Worm (Caenorhabditis elegans) whole organism, L3 larva: ENCODE data around the gene C23H3.5.

ENCODE experiments used
- R02D3.7 ChIP-seq: fragments of 150-350 bp; optimal IDR thresholded peaks from 2 replicates; lab custom pipeline; 2014; ENCODE audit warnings: missing biosample characterization, missing genetic modification characterization
- ZK546.5 ChIP-seq: sonication (generic microtip); optimal IDR thresholded peaks from 2 replicates; lab custom pipeline; 2017; ENCODE audit warnings: missing biosample characterization, missing genetic modification characterization
- aly-2 ChIP-seq: fragments of 150-350 bp; optimal IDR thresholded peaks from 2 replicates; lab custom pipeline; 2014; ENCODE audit warnings: missing biosample characterization, missing genetic modification characterization
- ama-1 ChIP-seq: fragments of 150-350 bp; optimal IDR thresholded peaks from 2 replicates; lab custom pipeline; 2018
- ceh-16 ChIP-seq: sonication (generic microtip); optimal IDR thresholded peaks from 2 replicates; lab custom pipeline; 2017; ENCODE audit warnings: missing biosample characterization, missing genetic modification characterization
- ceh-28 ChIP-seq: fragments of 150-350 bp; optimal IDR thresholded peaks from 2 replicates; lab custom pipeline; 2014; ENCODE audit warnings: missing biosample characterization, missing genetic modification reagents, missing genetic modification characterization
- ceh-82 ChIP-seq: fragments of 150-350 bp; optimal IDR thresholded peaks from 2 replicates; lab custom pipeline; 2014; ENCODE audit warnings: missing biosample characterization, missing genetic modification characterization
- ceh-9 ChIP-seq: sonication (generic microtip); optimal IDR thresholded peaks from 2 replicates; lab custom pipeline; 2018; ENCODE audit warnings: missing biosample characterization, missing genetic modification characterization
- daf-12 ChIP-seq: fragments of 150-350 bp; optimal IDR thresholded peaks from 2 replicates; lab custom pipeline; 2014; ENCODE audit warnings: missing biosample characterization, missing genetic modification reagents, missing genetic modification characterization
- egl-27 ChIP-seq: sonication (generic microtip); optimal IDR thresholded peaks from 4 replicates; lab custom pipeline; 2017; ENCODE audit warnings: missing biosample characterization, missing genetic modification reagents, missing genetic modification characterization
- egl-5 ChIP-seq: fragments of 150-350 bp; optimal IDR thresholded peaks from 2 replicates; lab custom pipeline; 2017; ENCODE audit warnings: missing biosample characterization, missing genetic modification reagents, missing genetic modification characterization, inconsistent platforms
- elt-1 ChIP-seq: fragments of 150-350 bp; optimal IDR thresholded peaks from 2 replicates; lab custom pipeline; 2014; ENCODE audit warnings: missing biosample characterization, missing genetic modification characterization
- elt-2 ChIP-seq: sonication (generic microtip); optimal IDR thresholded peaks from 2 replicates; lab custom pipeline; 2016; ENCODE audit warnings: missing genetic modification reagents, mild to moderate bottlenecking, missing genetic modification characterization, missing compliant biosample characterization
- elt-3 ChIP-seq, 3 experiments: fragments of 150-350 bp in 1 of 3; sonication (generic microtip) in 2 of 3; optimal IDR thresholded peaks; 2 replicates in 2 of 3; 4 replicates in 1 of 3; lab custom pipeline; 2014 to 2017; ENCODE audit warnings: missing biosample characterization in 3 of 3, missing genetic modification characterization in 3 of 3
- eor-1 ChIP-seq, 2 experiments: fragments of 150-350 bp; optimal IDR thresholded peaks; 2 replicates each; lab custom pipeline; 2014 to 2018; ENCODE audit warnings: missing biosample characterization in 2 of 2, missing genetic modification characterization in 2 of 2
- fkh-10 ChIP-seq: sonication (generic microtip); optimal IDR thresholded peaks from 2 replicates; lab custom pipeline; 2017; ENCODE audit warnings: missing biosample characterization, missing genetic modification reagents, missing genetic modification characterization
- fkh-2 ChIP-seq: fragments of 150-350 bp; optimal IDR thresholded peaks from 2 replicates; lab custom pipeline; 2014; ENCODE audit warnings: missing biosample characterization, missing genetic modification reagents, missing genetic modification characterization
- fos-1 ChIP-seq: fragments of 150-350 bp; optimal IDR thresholded peaks from 2 replicates; lab custom pipeline; 2014; ENCODE audit warnings: missing biosample characterization, missing genetic modification characterization
- hmg-11 ChIP-seq: sonication (generic microtip); optimal IDR thresholded peaks from 2 replicates; lab custom pipeline; 2016; ENCODE audit warnings: missing genetic modification characterization, missing compliant biosample characterization
- jun-1 ChIP-seq: fragments of 150-350 bp; optimal IDR thresholded peaks from 2 replicates; lab custom pipeline; 2014; ENCODE audit warnings: missing biosample characterization, missing genetic modification reagents, missing genetic modification characterization
- lin-15B ChIP-seq: fragments of 150-350 bp; optimal IDR thresholded peaks from 2 replicates; lab custom pipeline; 2014; ENCODE audit warnings: missing biosample characterization, missing genetic modification characterization
- lin-39 ChIP-seq: fragments of 150-350 bp; optimal IDR thresholded peaks from 2 replicates; lab custom pipeline; 2018; ENCODE audit warnings: missing biosample characterization, missing genetic modification reagents, missing genetic modification characterization
- lsy-12 ChIP-seq: sonication (generic microtip); optimal IDR thresholded peaks from 2 replicates; lab custom pipeline; 2016; ENCODE audit warnings: mild to moderate bottlenecking, missing genetic modification characterization, missing compliant biosample characterization
- mdl-1 ChIP-seq: fragments of 150-350 bp; optimal IDR thresholded peaks from 2 replicates; lab custom pipeline; 2014; ENCODE audit warnings: missing biosample characterization, missing genetic modification characterization
- mml-1 ChIP-seq: fragments of 150-350 bp; sonication (generic microtip); optimal IDR thresholded peaks from 3 replicates; lab custom pipeline; 2014; ENCODE audit warnings: missing biosample characterization, missing genetic modification characterization
- nfya-1 ChIP-seq: sonication (generic microtip); optimal IDR thresholded peaks from 2 replicates; lab custom pipeline; 2017; ENCODE audit warnings: missing genetic modification characterization, mild to moderate bottlenecking, missing compliant biosample characterization, antibody characterized with exemption, moderate library complexity; ENCODE audit not compliant: insufficient read depth
- nhr-11 ChIP-seq: fragments of 150-350 bp; optimal IDR thresholded peaks from 2 replicates; lab custom pipeline; 2014; ENCODE audit warnings: missing biosample characterization, missing genetic modification characterization
- nhr-12 ChIP-seq: fragments of 150-350 bp; optimal IDR thresholded peaks from 2 replicates; lab custom pipeline; 2014; ENCODE audit warnings: missing biosample characterization, missing genetic modification characterization
- nhr-23 ChIP-seq: fragments of 150-350 bp; optimal IDR thresholded peaks from 2 replicates; lab custom pipeline; 2014; ENCODE audit warnings: missing biosample characterization, missing genetic modification reagents, missing genetic modification characterization
- nhr-237 ChIP-seq: fragments of 150-350 bp; optimal IDR thresholded peaks from 2 replicates; lab custom pipeline; 2014; ENCODE audit warnings: missing biosample characterization, missing genetic modification characterization
- nhr-25 ChIP-seq: sonication (generic microtip); optimal IDR thresholded peaks from 2 replicates; lab custom pipeline; 2017; ENCODE audit warnings: missing biosample characterization, missing genetic modification characterization
- nhr-28 ChIP-seq: fragments of 150-350 bp; optimal IDR thresholded peaks from 2 replicates; lab custom pipeline; 2014; ENCODE audit warnings: missing biosample characterization, missing genetic modification characterization
- nhr-43 ChIP-seq: sonication (generic microtip); optimal IDR thresholded peaks from 2 replicates; lab custom pipeline; 2016; ENCODE audit warnings: mild to moderate bottlenecking, missing genetic modification characterization, missing compliant biosample characterization; ENCODE audit not compliant: poor library complexity, severe bottlenecking
- nhr-67 ChIP-seq: fragments of 150-350 bp; optimal IDR thresholded peaks from 2 replicates; lab custom pipeline; 2014; ENCODE audit warnings: missing biosample characterization, missing genetic modification characterization
- nhr-76 ChIP-seq: fragments of 150-350 bp; sonication (generic microtip); optimal IDR thresholded peaks from 5 replicates; lab custom pipeline; 2014; ENCODE audit warnings: missing biosample characterization, missing genetic modification characterization
- nhr-77 ChIP-seq: fragments of 150-350 bp; optimal IDR thresholded peaks from 2 replicates; lab custom pipeline; 2014; ENCODE audit warnings: missing biosample characterization, missing genetic modification characterization
- pha-4 ChIP-seq: fragments of 150-350 bp; optimal IDR thresholded peaks from 2 replicates; lab custom pipeline; 2014; ENCODE audit warnings: missing biosample characterization, missing genetic modification reagents, missing genetic modification characterization
- pqm-1 ChIP-seq: fragments of 150-350 bp; optimal IDR thresholded peaks from 2 replicates; lab custom pipeline; 2017; ENCODE audit warnings: missing biosample characterization, missing genetic modification characterization, inconsistent platforms
- sea-2 ChIP-seq: fragments of 150-350 bp; sonication (generic microtip); optimal IDR thresholded peaks from 4 replicates; lab custom pipeline; 2014; ENCODE audit warnings: missing biosample characterization, missing genetic modification reagents, missing genetic modification characterization
- skn-1 ChIP-seq: fragments of 150-350 bp; optimal IDR thresholded peaks from 2 replicates; lab custom pipeline; 2014; ENCODE audit warnings: missing biosample characterization, missing genetic modification characterization
- snpc-4 ChIP-seq: fragments of 150-350 bp; optimal IDR thresholded peaks from 2 replicates; lab custom pipeline; 2014; ENCODE audit warnings: missing biosample characterization, missing genetic modification characterization
- tbx-2 ChIP-seq: sonication (generic microtip); optimal IDR thresholded peaks from 2 replicates; lab custom pipeline; 2016; ENCODE audit warnings: mild to moderate bottlenecking, missing genetic modification characterization, missing compliant biosample characterization
- unc-39 ChIP-seq: sonication (generic microtip); optimal IDR thresholded peaks from 4 replicates; lab custom pipeline; 2017; ENCODE audit warnings: missing biosample characterization, missing genetic modification characterization
- unc-62 ChIP-seq: fragments of 150-350 bp; sonication (generic microtip); optimal IDR thresholded peaks from 4 replicates; lab custom pipeline; 2014; ENCODE audit warnings: missing biosample characterization, missing genetic modification reagents, missing genetic modification characterization
- zag-1 ChIP-seq: fragments of 150-350 bp; optimal IDR thresholded peaks from 2 replicates; lab custom pipeline; 2014; ENCODE audit warnings: missing biosample characterization, missing genetic modification characterization
- ztf-11 ChIP-seq: fragments of 150-350 bp; optimal IDR thresholded peaks from 2 replicates; lab custom pipeline; 2014; ENCODE audit warnings: missing biosample characterization, missing genetic modification characterization
- ztf-4 ChIP-seq: fragments of 150-350 bp; optimal IDR thresholded peaks from 2 replicates; lab custom pipeline; 2014; ENCODE audit warnings: missing biosample characterization, missing genetic modification characterization

C23H3.5 gene

ce11 chrII:66322-66721 is 18.9 kb downstream of the C23H3.5 start:
- TF ChIP-seq nhr-28 (tag; lab: Kevin White, UChicago): no peak
- TF ChIP-seq ztf-4 (tag; lab: Kevin White, UChicago): no peak
- no peak for TF ChIP-seq tbx-2 (tag; lab: Kevin White, UChicago)
- no peak for TF ChIP-seq R02D3.7
- no peak for TF ChIP-seq fkh-10 (GFP tag; lab: Kevin White, UChicago)
- TF ChIP-seq nhr-11 (tag; lab: Kevin White, UChicago): no peak
- TF ChIP-seq zag-1: no peak
- peak; percentile 28 for TF ChIP-seq jun-1 (tag; lab: Kevin White, UChicago)
- peak; percentile 27 for TF ChIP-seq pha-4
- TF ChIP-seq eor-1 (tag; optimal IDR thresholded peaks at IDR 0.05; lab: Kevin White, UChicago): no peak
- TF ChIP-seq nhr-12 (tag; lab: Kevin White, UChicago): no peak
- TF ChIP-seq nhr-43: peak; percentile 72
- no peak for TF ChIP-seq ceh-16 (tag; lab: Kevin White, UChicago)
- peak; percentile 3 for TF ChIP-seq lin-39 (tag; lab: Kevin White, UChicago)
- TF ChIP-seq unc-62 (GFP tag; lab: Kevin White, UChicago): no peak
- no peak for TF ChIP-seq mml-1 (tag; lab: Kevin White, UChicago)
- no peak for TF ChIP-seq fkh-2
- TF ChIP-seq nhr-67 (tag; lab: Kevin White, UChicago): no peak
- TF ChIP-seq ztf-11 (tag; lab: Kevin White, UChicago): no peak
- no peak for TF ChIP-seq snpc-4
- peak; percentile 90 for TF ChIP-seq nhr-25 (tag; lab: Kevin White, UChicago)
- no peak for TF ChIP-seq unc-39 (tag; lab: Kevin White, UChicago)
- no peak for TF ChIP-seq lin-15B
- peak; percentile 3 for TF ChIP-seq elt-2
- no peak for TF ChIP-seq nhr-237
- TF ChIP-seq daf-12 (tag; lab: Kevin White, UChicago): no peak
- TF ChIP-seq elt-3 (tag; optimal IDR thresholded peaks at IDR 0.05; lab: Kevin White, UChicago): peak in 1 of 3 experiments; percentile 53
- TF ChIP-seq ZK546.5 (tag; lab: Kevin White, UChicago): no peak
- TF ChIP-seq nfya-1 (tag; lab: Kevin White, UChicago): peak; percentile 10
- no peak for TF ChIP-seq sea-2 (GFP tag; lab: Kevin White, UChicago)
- TF ChIP-seq mdl-1: no peak
- TF ChIP-seq lsy-12 (tag; lab: Kevin White, UChicago): no peak
- no peak for TF ChIP-seq egl-5 (tag; lab: Kevin White, UChicago)
- TF ChIP-seq egl-27 (tag; lab: Kevin White, UChicago): no peak
- no peak for TF ChIP-seq ceh-9 (tag; lab: Kevin White, UChicago)
- TF ChIP-seq ceh-28: no peak
- TF ChIP-seq nhr-23 (tag; lab: Kevin White, UChicago): peak; percentile 76
- no peak for TF ChIP-seq skn-1 (tag; lab: Kevin White, UChicago)
- no peak for TF ChIP-seq ama-1
- TF ChIP-seq nhr-77 (tag; lab: Kevin White, UChicago): no peak
- no peak for TF ChIP-seq fos-1 (tag; lab: Kevin White, UChicago)
- TF ChIP-seq aly-2 (tag; lab: Kevin White, UChicago): no peak
- TF ChIP-seq hmg-11 (tag; lab: Kevin White, UChicago): peak; percentile 56
- no peak for TF ChIP-seq ceh-82 (tag; lab: Kevin White, UChicago)
- TF ChIP-seq pqm-1 (tag; lab: Kevin White, UChicago): no peak
- TF ChIP-seq elt-1 (tag; lab: Kevin White, UChicago): no peak
- TF ChIP-seq nhr-76 (tag; lab: Kevin White, UChicago): no peak

- peak; percentile 27 for TF ChIP-seq pqm-1 (tag; lab: Kevin White, UChicago)
- TF ChIP-seq elt-2: peak; percentile 41
- no peak for TF ChIP-seq aly-2 (tag; lab: Kevin White, UChicago)
These were observed 20.3 kb downstream of the C23H3.5 start for ce11 chrII:67663-68062.
